Fruit fly (Drosophila melanogaster) whole organism, embryonic: ENCODE data around the gene CG32192.

Experiments used
- Ada2b ChIP-seq: fragments of 200-800 bp; sonication (Bioruptor generic); IDR thresholded peaks from 2 replicates; pipeline ENCODE4 v1.3.6; 2022; ENCODE audit warnings: missing biosample characterization, missing genetic modification characterization
- Adf1 ChIP-seq: fragments of 200-800 bp; sonication (Bioruptor generic); IDR thresholded peaks from 2 replicates; pipeline ENCODE4 v1.3.6; 2022; ENCODE audit warnings: missing biosample characterization, missing genetic modification characterization
- Bgb ChIP-seq: fragments of 200-800 bp; sonication (Bioruptor generic); IDR thresholded peaks from 2 replicates; pipeline ENCODE4 v1.3.6; 2022; ENCODE audit warnings: missing biosample characterization, missing genetic modification characterization; ENCODE audit not compliant: partially characterized antibody
- BtbVII ChIP-seq: fragments of 200-800 bp; sonication (Bioruptor generic); optimal IDR thresholded peaks from 3 replicates; lab custom pipeline; 2017; ENCODE audit warnings: missing biosample characterization, mild to moderate bottlenecking, missing genetic modification characterization
- CG10267 ChIP-seq: fragments of 200-800 bp; sonication (Bioruptor generic); optimal IDR thresholded peaks from 2 replicates; lab custom pipeline; 2018; ENCODE audit warnings: missing biosample characterization, mild to moderate bottlenecking, missing genetic modification characterization, moderate library complexity
- CG11398 ChIP-seq: fragments of 200-800 bp; sonication (Bioruptor generic); optimal IDR thresholded peaks from 2 replicates; lab custom pipeline; 2016; ENCODE audit warnings: missing biosample characterization, missing genetic modification characterization
- CG11504 ChIP-seq: fragments of 200-800 bp; sonication (Bioruptor generic); optimal IDR thresholded peaks from 3 replicates; lab custom pipeline; 2019; ENCODE audit warnings: missing biosample characterization, mild to moderate bottlenecking, missing genetic modification characterization, moderate library complexity
- CG15073 ChIP-seq: fragments of 200-800 bp; sonication (Bioruptor generic); optimal IDR thresholded peaks from 2 replicates; lab custom pipeline; 2016; ENCODE audit warnings: missing biosample characterization, missing genetic modification characterization
- CG15514 ChIP-seq: fragments of 200-800 bp; sonication (Bioruptor generic); optimal IDR thresholded peaks from 3 replicates; lab custom pipeline; 2017; ENCODE audit warnings: missing biosample characterization, missing genetic modification characterization, mild to moderate bottlenecking, moderate library complexity, missing genetic modification reagents
- CG16863 ChIP-seq: fragments of 200-800 bp; sonication (Bioruptor generic); optimal IDR thresholded peaks from 3 replicates; lab custom pipeline; 2016; ENCODE audit warnings: missing biosample characterization, missing genetic modification characterization
- CG17568 ChIP-seq: fragments of 200-800 bp; sonication (Bioruptor generic); optimal IDR thresholded peaks from 2 replicates; lab custom pipeline; 2018; ENCODE audit warnings: missing biosample characterization, mild to moderate bottlenecking, missing genetic modification characterization, moderate library complexity
- CG2129 ChIP-seq: fragments of 200-800 bp; sonication (Bioruptor generic); IDR thresholded peaks from 2 replicates; pipeline ENCODE4 v1.3.6; 2022; ENCODE audit warnings: missing biosample characterization, missing genetic modification characterization; ENCODE audit not compliant: partially characterized antibody
- CG2678 ChIP-seq: fragments of 200-800 bp; sonication (Bioruptor generic); optimal IDR thresholded peaks from 3 replicates; lab custom pipeline; 2019; ENCODE audit warnings: missing biosample characterization, mild to moderate bottlenecking, missing genetic modification characterization, moderate library complexity
- CG33213 ChIP-seq: fragments of 200-800 bp; sonication (Bioruptor generic); optimal IDR thresholded peaks from 3 replicates; lab custom pipeline; 2016; ENCODE audit warnings: missing biosample characterization, missing genetic modification characterization
- CG4730 ChIP-seq: fragments of 200-800 bp; sonication (Bioruptor generic); IDR thresholded peaks from 2 replicates; pipeline ENCODE4 v1.3.6; 2022; ENCODE audit warnings: missing biosample characterization, missing genetic modification characterization
- CG7786 ChIP-seq: fragments of 200-800 bp; sonication (Bioruptor generic); optimal IDR thresholded peaks from 2 replicates; lab custom pipeline; 2016; ENCODE audit warnings: missing biosample characterization, missing genetic modification characterization
- CG9437 ChIP-seq: fragments of 200-800 bp; sonication (Bioruptor generic); optimal IDR thresholded peaks from 2 replicates; lab custom pipeline; 2018; ENCODE audit warnings: missing biosample characterization, mild to moderate bottlenecking, missing genetic modification characterization
- CG9727 ChIP-seq: fragments of 200-800 bp; sonication (Bioruptor generic); optimal IDR thresholded peaks from 3 replicates; lab custom pipeline; 2017; ENCODE audit warnings: missing biosample characterization, mild to moderate bottlenecking, missing genetic modification characterization
- CHES-1-like ChIP-seq: fragments of 200-800 bp; sonication (Bioruptor generic); optimal IDR thresholded peaks from 2 replicates; lab custom pipeline; 2016; ENCODE audit warnings: missing biosample characterization, missing genetic modification characterization
- CTCF ChIP-seq: fragments of 200-800 bp; sonication (Bioruptor generic); optimal IDR thresholded peaks from 2 replicates; lab custom pipeline; 2017; ENCODE audit warnings: missing biosample characterization, mild to moderate bottlenecking, missing genetic modification characterization, moderate library complexity
- D19A ChIP-seq: fragments of 200-800 bp; optimal IDR thresholded peaks from 3 replicates; lab custom pipeline; 2019; ENCODE audit warnings: missing biosample characterization, mild to moderate bottlenecking, missing genetic modification characterization, moderate library complexity
- Dad ChIP-seq: fragments of 200-800 bp; sonication (Bioruptor generic); optimal IDR thresholded peaks from 3 replicates; lab custom pipeline; 2016; ENCODE audit warnings: missing biosample characterization, missing genetic modification characterization
- Deaf1 ChIP-seq: fragments of 200-800 bp; optimal IDR thresholded peaks from 3 replicates; lab custom pipeline; 2019; ENCODE audit warnings: missing biosample characterization, mild to moderate bottlenecking, missing genetic modification characterization, moderate library complexity
- Elba2 ChIP-seq: fragments of 200-800 bp; sonication (Bioruptor generic); optimal IDR thresholded peaks from 3 replicates; lab custom pipeline; 2016; ENCODE audit warnings: missing biosample characterization, missing genetic modification characterization
- Hmx ChIP-seq: fragments of 200-800 bp; sonication (Bioruptor generic); optimal IDR thresholded peaks from 2 replicates; lab custom pipeline; 2016; ENCODE audit warnings: missing biosample characterization, missing genetic modification characterization
- Myb ChIP-seq: fragments of 200-800 bp; sonication (Bioruptor generic); optimal IDR thresholded peaks from 2 replicates; lab custom pipeline; 2016; ENCODE audit warnings: missing biosample characterization, missing genetic modification characterization
- NFAT ChIP-seq: fragments of 200-800 bp; sonication (Bioruptor generic); IDR thresholded peaks from 2 replicates; pipeline ENCODE4 v1.3.6; 2022; ENCODE audit warnings: missing biosample characterization, missing genetic modification characterization
- Nf-YC ChIP-seq: fragments of 200-800 bp; optimal IDR thresholded peaks from 3 replicates; lab custom pipeline; 2019; ENCODE audit warnings: missing biosample characterization, mild to moderate bottlenecking, missing genetic modification characterization, moderate library complexity
- Side ChIP-seq: fragments of 200-800 bp; sonication (Bioruptor generic); optimal IDR thresholded peaks from 2 replicates; lab custom pipeline; 2016; ENCODE audit warnings: missing biosample characterization, missing genetic modification characterization
- amos ChIP-seq: fragments of 200-800 bp; sonication (Bioruptor generic); IDR thresholded peaks from 2 replicates; pipeline ENCODE4 v1.3.6; 2022; ENCODE audit warnings: missing biosample characterization, missing genetic modification characterization; ENCODE audit not compliant: partially characterized antibody
- bsh ChIP-seq, 2 experiments: fragments of 200-800 bp; sonication (Bioruptor generic); optimal IDR thresholded peaks; 2 replicates each; lab custom pipeline; 2017 to 2018; ENCODE audit warnings: mild to moderate bottlenecking in 2 of 2, missing biosample characterization in 2 of 2, missing genetic modification characterization in 2 of 2, moderate library complexity in 1 of 2
- ci ChIP-seq: fragments of 200-800 bp; sonication (Bioruptor generic); IDR thresholded peaks from 3 replicates; pipeline ENCODE4 v1.3.6; 2022; ENCODE audit warnings: missing biosample characterization, missing genetic modification characterization
- exex ChIP-seq: fragments of 200-800 bp; sonication (Bioruptor generic); optimal IDR thresholded peaks from 4 replicates; lab custom pipeline; 2018; ENCODE audit warnings: missing biosample characterization, mild to moderate bottlenecking, missing genetic modification characterization, moderate library complexity
- fd96Cb ChIP-seq: fragments of 200-800 bp; sonication (Bioruptor generic); optimal IDR thresholded peaks from 2 replicates; lab custom pipeline; 2018; ENCODE audit warnings: missing biosample characterization, mild to moderate bottlenecking, missing genetic modification characterization, moderate library complexity
- gcm2 ChIP-seq: fragments of 200-800 bp; sonication (Bioruptor generic); optimal IDR thresholded peaks from 2 replicates; lab custom pipeline; 2016; ENCODE audit warnings: missing biosample characterization, missing genetic modification characterization
- grn ChIP-seq: fragments of 200-800 bp; sonication (Bioruptor generic); optimal IDR thresholded peaks from 3 replicates; lab custom pipeline; 2017; ENCODE audit warnings: missing biosample characterization, missing genetic modification characterization
- jing ChIP-seq: fragments of 200-800 bp; sonication (Bioruptor generic); optimal IDR thresholded peaks from 2 replicates; lab custom pipeline; 2018; ENCODE audit warnings: missing biosample characterization, mild to moderate bottlenecking, missing genetic modification characterization
- nerfin-2 ChIP-seq: fragments of 200-800 bp; sonication (Bioruptor generic); IDR thresholded peaks from 2 replicates; pipeline ENCODE4 v1.3.6; 2022; ENCODE audit warnings: missing biosample characterization, missing genetic modification characterization; ENCODE audit not compliant: partially characterized antibody
- odd ChIP-seq: fragments of 200-800 bp; sonication (Bioruptor generic); optimal IDR thresholded peaks from 2 replicates; lab custom pipeline; 2017; ENCODE audit warnings: missing biosample characterization, mild to moderate bottlenecking, missing genetic modification characterization
- org-1 ChIP-seq: fragments of 200-800 bp; sonication (Bioruptor generic); optimal IDR thresholded peaks from 2 replicates; lab custom pipeline; 2017; ENCODE audit warnings: missing biosample characterization, missing genetic modification characterization
- peb ChIP-seq: fragments of 200-800 bp; sonication (Bioruptor generic); IDR thresholded peaks from 2 replicates; pipeline ENCODE4 v1.3.6; 2022; ENCODE audit warnings: missing biosample characterization, missing genetic modification characterization
- row ChIP-seq: fragments of 200-800 bp; sonication (Bioruptor generic); IDR thresholded peaks from 3 replicates; pipeline ENCODE4 v1.3.6; 2022; ENCODE audit warnings: missing biosample characterization, missing genetic modification characterization
- seq ChIP-seq: fragments of 200-800 bp; sonication (Bioruptor generic); IDR thresholded peaks from 2 replicates; pipeline ENCODE4 v1.3.6; 2022; ENCODE audit warnings: missing biosample characterization, missing genetic modification characterization
- so ChIP-seq: fragments of 200-800 bp; sonication (Bioruptor generic); IDR thresholded peaks from 3 replicates; pipeline ENCODE4 v1.3.6; 2022; ENCODE audit warnings: missing biosample characterization, missing genetic modification characterization
- sob ChIP-seq: fragments of 200-800 bp; sonication (Bioruptor generic); IDR thresholded peaks from 2 replicates; pipeline ENCODE4 v1.3.6; 2022; ENCODE audit warnings: missing biosample characterization, missing genetic modification characterization
- tap ChIP-seq: fragments of 200-800 bp; optimal IDR thresholded peaks from 3 replicates; lab custom pipeline; 2019; ENCODE audit warnings: missing biosample characterization, mild to moderate bottlenecking, missing genetic modification characterization, moderate library complexity
- trem ChIP-seq: fragments of 200-800 bp; optimal IDR thresholded peaks from 3 replicates; lab custom pipeline; 2019; ENCODE audit warnings: missing biosample characterization, mild to moderate bottlenecking, missing genetic modification characterization, moderate library complexity
- unc-4 ChIP-seq: fragments of 200-800 bp; sonication (Bioruptor generic); IDR thresholded peaks from 2 replicates; pipeline ENCODE4 v1.3.6; 2022; ENCODE audit warnings: missing biosample characterization, missing genetic modification characterization; ENCODE audit not compliant: partially characterized antibody
- wdn ChIP-seq: fragments of 200-800 bp; sonication (Bioruptor generic); IDR thresholded peaks from 2 replicates; pipeline ENCODE4 v1.3.6; 2022; ENCODE audit warnings: missing biosample characterization, missing genetic modification characterization

The CG32192 gene

dm6 chr3L:18061713-18062365 lies 21.7 kb downstream of the CG32192 start (continued):
- peak; percentile 11 for TF ChIP-seq Deaf1 (tag; lab: Kevin White, UChicago)

dm6 chr3L:18062959-18063510 lies 22.9 kb downstream of the CG32192 start:
- TF ChIP-seq Bgb (GFP tag; lab: Robert Waterston, UW) (no peak), D19A (tag; lab: Kevin White, UChicago) (peak; percentile 48), wdn (GFP tag; lab: Robert Waterston, UW) (no peak), CG17568 (no peak), Hmx (GFP tag; lab: Kevin White, UChicago) (no peak), Myb (GFP tag; lab: Kevin White, UChicago) (no peak), so (no peak), unc-4 (GFP tag; lab: Robert Waterston, UW) (no peak), CG2129 (GFP tag; lab: Robert Waterston, UW) (no peak), CTCF (GFP tag; lab: Kevin White, UChicago) (no peak), jing (no peak), tap (tag; lab: Kevin White, UChicago) (no peak), org-1 (GFP tag; lab: Kevin White, UChicago) (no peak), CG11504 (tag; lab: Kevin White, UChicago) (peak; percentile 57), seq (GFP tag; lab: Robert Waterston, UW) (no peak), Ada2b (GFP tag; lab: Robert Waterston, UW) (0 out of 2 replicates have a peak, but pooled peaks have one; percentile 35), exex (tag; lab: Kevin White, UChicago) (no peak), CG10267 (tag; lab: Kevin White, UChicago) (peak; percentile 45), nerfin-2 (GFP tag; lab: Robert Waterston, UW) (no peak), CG15514 (GFP tag; lab: Kevin White, UChicago) (no peak), ci (no peak), CG7786 (GFP tag; lab: Kevin White, UChicago) (no peak), Elba2 (no peak), gcm2 (GFP tag; lab: Kevin White, UChicago) (no peak), CG11398 (no peak), CG16863 (GFP tag; lab: Kevin White, UChicago) (no peak), row (peak; percentile 58), grn (no peak), peb (GFP tag; lab: Robert Waterston, UW) (no peak), sob (GFP tag; lab: Robert Waterston, UW) (no peak), Adf1 (GFP tag; lab: Robert Waterston, UW) (peak; percentile 39; the same call in 1 of the 2 replicates), CG33213 (GFP tag; lab: Kevin White, UChicago) (no peak), NFAT (GFP tag; lab: Robert Waterston, UW) (no peak), CG15073 (GFP tag; lab: Kevin White, UChicago) (no peak), CG9437 (GFP tag; lab: Kevin White, UChicago) (no peak), Nf-YC (no peak), CG4730 (GFP tag; lab: Robert Waterston, UW) (no peak), CHES-1-like (GFP tag; lab: Kevin White, UChicago) (no peak), CG2678 (tag; lab: Kevin White, UChicago) (no peak), BtbVII (GFP tag; lab: Kevin White, UChicago) (no peak), CG9727 (GFP tag; lab: Kevin White, UChicago) (peak; percentile 40), trem (no peak), bsh (GFP tag; optimal IDR thresholded peaks at IDR 0.05; lab: Kevin White, UChicago) (peak; percentile 49 to 80), Side (GFP tag; lab: Kevin White, UChicago) (no peak), fd96Cb (tag; lab: Kevin White, UChicago) (peak; percentile 21), Dad (no peak), amos (GFP tag; lab: Robert Waterston, UW) (no peak), odd (GFP tag; lab: Kevin White, UChicago) (peak; percentile 17)
